In genomic region chr3L:489354-489753, dm6 we compare ENCODE assay signal across 2 fruit fly cellular contexts.
A peak's percentile ranks its signal among the peaks of the same experiment; 100 is the strongest.
TF ChIP-seq lines count a peak whose summit lies in the region.

No protein-coding gene starts in this region.

- no peak for TF ChIP-seq CTCF in whole organism, embryonic (GFP tag; optimal IDR thresholded peaks at IDR 0.05; lab: Kevin White, UChicago)

TF ChIP-seq in whole organism, adult, 20 proteins besides CTCF, POLR2A, EP300 and RAD21:
- TF ChIP-seq Clk (GFP tag; optimal IDR thresholded peaks at IDR 0.05; lab: Kevin White, UChicago) (no peak), CG33017 (tag; optimal IDR thresholded peaks at IDR 0.05; lab: Kevin White, UChicago) (no peak), pad (GFP tag; optimal IDR thresholded peaks at IDR 0.05; lab: Kevin White, UChicago) (peak; percentile 95), Mnt (GFP tag; optimal IDR thresholded peaks at IDR 0.05; lab: Kevin White, UChicago) (no peak), Crg-1 (GFP tag; optimal IDR thresholded peaks at IDR 0.05; lab: Kevin White, UChicago) (no peak), CG1620 (GFP tag; optimal IDR thresholded peaks at IDR 0.05; lab: Kevin White, UChicago) (no peak), tj (GFP tag; optimal IDR thresholded peaks at IDR 0.05; lab: Kevin White, UChicago) (peak; percentile 89), kay (GFP tag; lab: Kevin White, UChicago; ENCODE audit: borderline replicate concordance) (peak; percentile 35), CG7101 (tag; optimal IDR thresholded peaks at IDR 0.05; lab: Kevin White, UChicago) (no peak)

TF ChIP-seq in whole organism, embryonic, 481 proteins besides CTCF, POLR2A, EP300 and RAD21:
- no peak for TF ChIP-seq BtbVII (GFP tag; optimal IDR thresholded peaks at IDR 0.05; lab: Kevin White, UChicago)
- TF ChIP-seq HLH54F (GFP tag; optimal IDR thresholded peaks at IDR 0.05; lab: Kevin White, UChicago) = no peak
- TF ChIP-seq Med (GFP tag; lab: Kevin White, UChicago) = peak; percentile 33
- TF ChIP-seq CG13894 (tag; optimal IDR thresholded peaks at IDR 0.05; lab: Kevin White, UChicago) = peak; percentile 17
- no peak for TF ChIP-seq Vsx1 (GFP tag; optimal IDR thresholded peaks at IDR 0.05; lab: Kevin White, UChicago)
- TF ChIP-seq Bdp1 (GFP tag; optimal IDR thresholded peaks at IDR 0.05; lab: Kevin White, UChicago) = no peak
- TF ChIP-seq z (GFP tag; IDR thresholded peaks at IDR 0.05; lab: Robert Waterston, UW) = peak; percentile 61; the same call in 1 of the 3 replicates
- no peak for TF ChIP-seq CG11093 (GFP tag; IDR thresholded peaks at IDR 0.05; lab: Robert Waterston, UW)
- no peak for TF ChIP-seq Opbp (GFP tag; IDR thresholded peaks at IDR 0.05; lab: Robert Waterston, UW; ENCODE audit: partially characterized antibody)
- 0 out of 2 replicates have a peak, but pooled peaks have one; percentile 9 for TF ChIP-seq chm (GFP tag; IDR thresholded peaks at IDR 0.05; lab: Robert Waterston, UW)

Comparison
In these comparisons a context has a peak if more than half of its experiments do, and no peak if none do; other contexts are left out.
1. Of the 1 proteins assayed by ChIP-seq in both whole organism, embryonic and whole organism, adult: peak only in whole organism, embryonic: none; only in whole organism, adult: kay; in both: none; in neither: 0.